Fruit fly (Drosophila melanogaster) S2 (cell line): ENCODE data around the gene CG42564.
A peak's percentile ranks its signal among the peaks of the same experiment; 100 is the strongest.

Experiments used
- CG8478 ChIP-seq: fragments of >200 bp; optimal IDR thresholded peaks from 2 replicates; lab custom pipeline; 2018
- CTCF ChIP-seq, 2 experiments: fragments of >200 bp; optimal IDR thresholded peaks; 2 replicates each; lab custom pipeline; 2018

DNA sequence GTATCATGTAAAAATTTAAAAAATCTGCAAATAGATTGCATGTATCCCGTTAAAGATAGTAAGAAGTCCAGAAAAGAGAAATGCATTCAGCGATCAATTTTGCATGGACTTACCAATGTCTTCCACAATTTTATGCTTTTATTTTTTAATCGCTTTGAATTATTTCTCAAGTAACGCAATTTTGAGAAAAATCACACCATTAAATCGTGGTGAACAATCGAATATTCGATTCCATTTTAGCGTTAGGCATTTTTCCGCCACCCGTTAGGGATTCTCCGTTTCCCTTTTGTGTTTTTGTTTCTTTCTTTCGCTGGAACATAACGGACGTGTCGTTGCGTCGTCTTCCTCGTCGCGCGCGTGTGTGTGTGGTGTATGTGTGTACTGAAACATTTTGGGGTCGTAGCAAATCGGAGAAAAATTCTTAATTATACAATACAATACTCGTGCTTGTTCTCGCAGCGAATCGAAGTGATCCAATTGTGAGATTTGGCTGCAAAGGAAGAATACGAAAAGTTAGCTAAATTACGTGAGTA, 32.4 kb downstream of the CG42564 start, which contains the start of gene gpp:
- no peak for TF ChIP-seq CG8478
- peak in 1 of 2 experiments; percentile 5 for TF ChIP-seq CTCF (optimal IDR thresholded peaks at IDR 0.05; lab: Kevin White, UChicago)
